Fruit fly (Drosophila melanogaster) S2 (cell line): ENCODE data around the gene sqh.

ENCODE experiments used
- CG8478 ChIP-seq: fragments of >200 bp; optimal IDR thresholded peaks from 2 replicates; lab custom pipeline; 2018
- CTCF ChIP-seq, 2 experiments: fragments of >200 bp; optimal IDR thresholded peaks; 2 replicates each; lab custom pipeline; 2018

dm6 chrX:6267187-6267711 is 42.3 kb upstream of the sqh start, which contains the start of gene schlank:
- TF ChIP-seq CTCF (optimal IDR thresholded peaks at IDR 0.05; lab: Kevin White, UChicago): no peak
- TF ChIP-seq CG8478 (lab: Kevin White, UChicago): no peak
